Fruit fly (Drosophila melanogaster): ENCODE results near the gene CG16743.
A peak's percentile ranks its signal among the peaks of the same experiment; 100 is the strongest.

CG16743 gene

dm6 chr2L:10967257-10968008, 4.6 kb upstream of the CG16743 start (continued):
- TF ChIP-seq TFAM (GFP tag; optimal IDR thresholded peaks at IDR 0.05), result no peak
- TF ChIP-seq salm (tag; optimal IDR thresholded peaks at IDR 0.05), result no peak
- TF ChIP-seq Camta (GFP tag; optimal IDR thresholded peaks at IDR 0.05), result no peak
- no peak for TF ChIP-seq ato (GFP tag; IDR thresholded peaks at IDR 0.05; ENCODE audit: partially characterized antibody)
- TF ChIP-seq Fer3 (tag; optimal IDR thresholded peaks at IDR 0.05), result no peak
- TF ChIP-seq Scr (GFP tag; IDR thresholded peaks at IDR 0.05; ENCODE audit: partially characterized antibody), result no peak; the same call in 1 of the 2 replicates
- TF ChIP-seq CG6654 (GFP tag; optimal IDR thresholded peaks at IDR 0.05), result no peak
- peak; percentile 1 for TF ChIP-seq CG33213 (GFP tag; optimal IDR thresholded peaks at IDR 0.05)
- TF ChIP-seq CG7271 (tag; optimal IDR thresholded peaks at IDR 0.05), result no peak
- no peak for TF ChIP-seq sd (tag; optimal IDR thresholded peaks at IDR 0.05)
- TF ChIP-seq B-H1 (GFP tag; IDR thresholded peaks at IDR 0.05), result no peak
- TF ChIP-seq luna (GFP tag; optimal IDR thresholded peaks at IDR 0.05), result no peak
- TF ChIP-seq bsh (GFP tag; optimal IDR thresholded peaks at IDR 0.05), result peak; percentile 23 to 66
- no peak for TF ChIP-seq CG6272 (GFP tag; IDR thresholded peaks at IDR 0.05)
- peak; percentile 8 for TF ChIP-seq CG2120 (GFP tag; optimal IDR thresholded peaks at IDR 0.05)
- no peak for TF ChIP-seq twi (tag; optimal IDR thresholded peaks at IDR 0.05)
- TF ChIP-seq usp (GFP tag; optimal IDR thresholded peaks at IDR 0.05), result no peak
- TF ChIP-seq hth (optimal IDR thresholded peaks at IDR 0.05), result no peak
- no peak for TF ChIP-seq h (optimal IDR thresholded peaks at IDR 0.05)
- TF ChIP-seq CG14710 (tag; optimal IDR thresholded peaks at IDR 0.05), result no peak
- TF ChIP-seq vnd (GFP tag; IDR thresholded peaks at IDR 0.05; ENCODE audit: partially characterized antibody), result no peak
- TF ChIP-seq Pdp1 (GFP tag; optimal IDR thresholded peaks at IDR 0.05), result no peak
- no peak for TF ChIP-seq dysf (GFP tag; IDR thresholded peaks at IDR 0.05)
- TF ChIP-seq kah (GFP tag; optimal IDR thresholded peaks at IDR 0.05), result peak; percentile 46
- TF ChIP-seq CG16779 (GFP tag; IDR thresholded peaks at IDR 0.05), result no peak
- TF ChIP-seq tap (tag; optimal IDR thresholded peaks at IDR 0.05), result no peak
- no peak for TF ChIP-seq mirr (GFP tag; optimal IDR thresholded peaks at IDR 0.05)
- no peak for TF ChIP-seq Hr51 (GFP tag; optimal IDR thresholded peaks at IDR 0.05)
- peak; percentile 1 for TF ChIP-seq pzg (GFP tag; optimal IDR thresholded peaks at IDR 0.05)
- TF ChIP-seq CG10959 (GFP tag; IDR thresholded peaks at IDR 0.05), result no peak
- TF ChIP-seq Dll (GFP tag; IDR thresholded peaks at IDR 0.05; ENCODE audit: partially characterized antibody), result peak; percentile 34; the same call in 1 of the 4 replicates
- TF ChIP-seq CG30403 (GFP tag; optimal IDR thresholded peaks at IDR 0.05), result no peak
- no peak for TF ChIP-seq CG10274 (GFP tag; optimal IDR thresholded peaks at IDR 0.05)
- TF ChIP-seq CG14014 (GFP tag; IDR thresholded peaks at IDR 0.05), result no peak
- TF ChIP-seq ab (GFP tag; optimal IDR thresholded peaks at IDR 0.05), result no peak
- TF ChIP-seq GATAe (GFP tag; conservative IDR thresholded peaks at IDR 0.05), result no peak
- TF ChIP-seq Bgb (GFP tag; IDR thresholded peaks at IDR 0.05; ENCODE audit: partially characterized antibody), result peak; percentile 37; the same call in 1 of the 2 replicates
- TF ChIP-seq CG7987 (GFP tag; optimal IDR thresholded peaks at IDR 0.05), result peak; percentile 65
- no peak for TF ChIP-seq shn (GFP tag; optimal IDR thresholded peaks at IDR 0.05)
- TF ChIP-seq CTCF (GFP tag; optimal IDR thresholded peaks at IDR 0.05), result no peak
- no peak for TF ChIP-seq cato (GFP tag; optimal IDR thresholded peaks at IDR 0.05; ENCODE audit: borderline replicate concordance)
- TF ChIP-seq CG18011 (GFP tag; optimal IDR thresholded peaks at IDR 0.05), result no peak
- no peak for TF ChIP-seq CG8765 (GFP tag; IDR thresholded peaks at IDR 0.05)
- TF ChIP-seq Vsx1 (GFP tag; optimal IDR thresholded peaks at IDR 0.05), result no peak
- TF ChIP-seq CG3995 (GFP tag; optimal IDR thresholded peaks at IDR 0.05), result no peak
- TF ChIP-seq crc (GFP tag; optimal IDR thresholded peaks at IDR 0.05), result no peak
- TF ChIP-seq CG8290 (GFP tag; optimal IDR thresholded peaks at IDR 0.05), result no peak
- peak in 1 of 2 experiments; percentile 50 for TF ChIP-seq CG8290 (tag; optimal IDR thresholded peaks at IDR 0.05)
- TF ChIP-seq ken (GFP tag; IDR thresholded peaks at IDR 0.05), result 0 out of 3 replicates have a peak, but pooled peaks have one; percentile 26
- TF ChIP-seq YL-1 (GFP tag; optimal IDR thresholded peaks at IDR 0.05), result peak; percentile 92
- peak; percentile 11 for TF ChIP-seq Antp (GFP tag; optimal IDR thresholded peaks at IDR 0.05)
